Fruit fly (Drosophila melanogaster): ENCODE measurements around the gene hng3.

The hng3 gene

DNA sequence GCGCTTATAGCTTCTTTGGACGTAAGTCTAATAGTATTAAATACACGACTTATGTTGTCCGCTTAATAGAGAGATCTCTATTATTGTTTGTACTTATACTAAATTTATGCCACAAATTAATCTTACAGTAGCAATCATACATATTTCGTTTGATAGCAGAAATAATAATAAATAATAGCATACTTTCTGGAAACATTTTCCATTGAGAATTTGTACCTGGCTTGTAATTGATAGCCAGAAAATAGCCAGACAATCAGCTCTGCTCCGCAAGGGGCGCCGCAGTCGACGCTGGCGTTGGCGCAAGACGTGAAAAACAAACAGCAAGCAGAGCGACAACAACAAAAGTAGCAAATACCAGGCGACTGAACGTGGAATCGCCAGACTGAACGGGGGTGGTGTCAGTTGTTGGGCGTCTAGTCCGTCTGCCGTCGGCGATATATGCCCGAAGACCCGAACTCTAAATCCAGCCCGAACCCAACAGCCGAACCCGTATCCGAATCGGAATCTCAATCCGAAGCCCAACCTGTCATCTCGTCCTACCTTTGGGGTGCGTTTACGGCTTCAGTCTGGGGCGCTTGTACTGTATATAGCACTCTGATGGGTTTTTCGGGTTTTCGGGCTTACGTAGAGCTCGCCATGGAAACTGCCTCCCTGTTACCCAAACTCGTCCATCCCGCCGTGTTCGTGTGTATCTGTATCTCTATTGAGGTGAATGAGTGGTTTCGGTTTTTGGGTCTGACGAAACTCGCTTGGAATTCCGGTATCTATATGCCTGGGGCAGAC, 55.7 kb downstream of the hng3 start (continued):
- TF ChIP-seq ash1 (GFP tag; optimal IDR thresholded peaks at IDR 0.05): no peak
- peak; percentile 11 for TF ChIP-seq CG9609 (GFP tag; optimal IDR thresholded peaks at IDR 0.05)
- no peak for TF ChIP-seq CG4707 (GFP tag; optimal IDR thresholded peaks at IDR 0.05)
- no peak for TF ChIP-seq CG7987 (GFP tag; optimal IDR thresholded peaks at IDR 0.05)
- TF ChIP-seq Atf3 (GFP tag; optimal IDR thresholded peaks at IDR 0.05): no peak
- no peak for TF ChIP-seq ase (GFP tag; IDR thresholded peaks at IDR 0.05)
- TF ChIP-seq slou (GFP tag; optimal IDR thresholded peaks at IDR 0.05): no peak
- no peak for TF ChIP-seq dmrt99B (tag; optimal IDR thresholded peaks at IDR 0.05)
- no peak for TF ChIP-seq cwo (GFP tag; optimal IDR thresholded peaks at IDR 0.05)
- no peak for TF ChIP-seq CG3163 (GFP tag; optimal IDR thresholded peaks at IDR 0.05)
- TF ChIP-seq CG15479 (GFP tag; optimal IDR thresholded peaks at IDR 0.05): peak; percentile 97
- TF ChIP-seq B-H1 (GFP tag; IDR thresholded peaks at IDR 0.05): no peak
- peak; percentile 51 for TF ChIP-seq CG9727 (GFP tag; optimal IDR thresholded peaks at IDR 0.05)

DNA sequence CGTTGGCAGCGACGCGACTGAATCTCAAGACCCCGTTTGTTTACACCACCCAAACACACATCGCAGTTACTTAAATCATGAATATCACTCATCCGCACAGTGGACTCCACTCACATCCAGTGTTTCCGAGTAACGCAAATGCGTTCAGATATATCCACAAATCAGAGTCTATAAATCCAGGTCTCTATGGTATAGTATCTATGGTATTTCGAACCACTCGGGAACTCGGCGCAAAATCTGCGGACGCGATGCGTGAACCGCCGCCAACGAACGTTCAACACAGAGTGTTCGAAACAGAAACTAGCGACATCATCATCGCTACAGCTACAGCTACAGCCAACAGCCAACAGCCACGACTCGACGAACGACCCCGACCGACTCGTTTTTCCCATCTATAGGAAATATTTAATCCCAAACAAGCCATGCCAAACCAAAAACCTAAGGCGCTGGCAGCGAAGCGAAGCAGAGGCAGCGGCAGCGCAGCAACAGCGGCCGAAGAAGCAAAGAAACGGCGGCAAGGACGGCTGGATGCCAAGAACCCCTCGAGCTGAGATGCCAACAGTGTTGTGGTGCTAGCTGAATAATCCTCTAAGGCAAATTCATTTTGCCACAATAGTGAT, 56.4 kb downstream of the hng3 start, which contains the start of gene CG13894:
Gene CG13894, minus strand, starts transcription at position 397 of the 620 bp plus-strand sequence.
- TF ChIP-seq Ssrp (tag; optimal IDR thresholded peaks at IDR 0.05) (no peak), CG9437 (GFP tag; optimal IDR thresholded peaks at IDR 0.05) (no peak), CG7987 (GFP tag; optimal IDR thresholded peaks at IDR 0.05) (no peak), emc (GFP tag; optimal IDR thresholded peaks at IDR 0.05) (no peak), p53 (GFP tag; optimal IDR thresholded peaks at IDR 0.05) (no peak), CG1024 (GFP tag; IDR thresholded peaks at IDR 0.05) (no peak), ftz-f1 (GFP tag; optimal IDR thresholded peaks at IDR 0.05) (no peak), disco-r (GFP tag; optimal IDR thresholded peaks at IDR 0.05) (no peak), Optix (GFP tag; IDR thresholded peaks at IDR 0.05) (0 out of 3 replicates have a peak, but pooled peaks have one; percentile 17), CG11398 (GFP tag; optimal IDR thresholded peaks at IDR 0.05) (peak; percentile 40), C15 (GFP tag; IDR thresholded peaks at IDR 0.05) (no peak), CG18011 (GFP tag; optimal IDR thresholded peaks at IDR 0.05) (no peak), Doc3 (GFP tag; IDR thresholded peaks at IDR 0.05; ENCODE audit: partially characterized antibody) (no peak), CG1602 (GFP tag; optimal IDR thresholded peaks at IDR 0.05) (no peak), CG9797 (GFP tag; optimal IDR thresholded peaks at IDR 0.05) (no peak), Ets65A (GFP tag) (no peak), fru (optimal IDR thresholded peaks at IDR 0.05) (no peak), Elba2 (GFP tag; optimal IDR thresholded peaks at IDR 0.05) (no peak), sqz (GFP tag; optimal IDR thresholded peaks at IDR 0.05) (no peak), Blimp-1 (GFP tag; optimal IDR thresholded peaks at IDR 0.05) (no peak), CG11560 (tag; IDR thresholded peaks at IDR 0.05) (no peak), CG15696 (tag; optimal IDR thresholded peaks at IDR 0.05) (no peak), CG9876 (GFP tag; optimal IDR thresholded peaks at IDR 0.05) (no peak), maf-S (GFP tag; optimal IDR thresholded peaks at IDR 0.05) (no peak), sim (GFP tag; IDR thresholded peaks at IDR 0.05) (no peak), Aef1 (GFP tag; IDR thresholded peaks at IDR 0.05) (no peak), seq (GFP tag; IDR thresholded peaks at IDR 0.05) (no peak), CG17568 (GFP tag; optimal IDR thresholded peaks at IDR 0.05) (no peak), CG8290 (GFP tag; optimal IDR thresholded peaks at IDR 0.05) (peak; percentile 96), CG8290 (tag; optimal IDR thresholded peaks at IDR 0.05) (peak in 1 of 2 experiments; percentile 87), vvl (GFP tag; IDR thresholded peaks at IDR 0.05) (peak; percentile 54), CG10431 (GFP tag; optimal IDR thresholded peaks at IDR 0.05) (no peak), Sin3A (optimal IDR thresholded peaks at IDR 0.05) (no peak), CG18476 (GFP tag; optimal IDR thresholded peaks at IDR 0.05) (no peak), CG8924 (tag; optimal IDR thresholded peaks at IDR 0.05) (no peak), CG34224 (GFP tag; IDR thresholded peaks at IDR 0.05; ENCODE audit: partially characterized antibody) (peak; percentile 29; the same call in 1 of the 3 replicates), CG8944 (GFP tag; optimal IDR thresholded peaks at IDR 0.05) (no peak)

All from whole organism, embryonic.